Worm (Caenorhabditis elegans): Measurements from ENCODE around the gene K02E10.4.

The K02E10.4 gene

DNA sequence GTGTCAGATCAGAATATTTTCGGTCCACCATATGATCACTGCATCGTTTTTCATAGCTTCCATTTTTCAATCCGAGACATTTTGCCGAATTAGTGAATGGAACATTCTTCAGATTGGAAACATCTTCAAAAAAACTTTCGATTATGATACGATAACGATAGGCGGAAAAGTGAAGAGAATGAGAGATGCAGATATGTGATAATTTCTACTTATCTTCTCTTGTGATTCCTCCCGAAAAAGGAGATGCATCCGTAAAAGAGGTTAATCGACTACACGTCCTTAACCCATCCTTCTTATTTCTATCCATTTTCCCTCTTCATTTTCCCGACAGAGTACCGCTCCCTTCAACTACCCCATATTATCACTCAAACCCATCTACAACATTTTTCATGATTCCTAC, at the start of gene K02E10.4:
K02E10.4 (plus strand) TSS at position 186 of the 400 bp plus-strand sequence.
- TF ChIP-seq blmp-1 (tag; optimal IDR thresholded peaks at IDR 0.05), result peak; percentile 95
- TF ChIP-seq elt-3 (tag; optimal IDR thresholded peaks at IDR 0.05), result peak in 1 of 6 experiments; percentile 9
- TF ChIP-seq xbp-1 (tag; optimal IDR thresholded peaks at IDR 0.05), result no peak

DNA sequence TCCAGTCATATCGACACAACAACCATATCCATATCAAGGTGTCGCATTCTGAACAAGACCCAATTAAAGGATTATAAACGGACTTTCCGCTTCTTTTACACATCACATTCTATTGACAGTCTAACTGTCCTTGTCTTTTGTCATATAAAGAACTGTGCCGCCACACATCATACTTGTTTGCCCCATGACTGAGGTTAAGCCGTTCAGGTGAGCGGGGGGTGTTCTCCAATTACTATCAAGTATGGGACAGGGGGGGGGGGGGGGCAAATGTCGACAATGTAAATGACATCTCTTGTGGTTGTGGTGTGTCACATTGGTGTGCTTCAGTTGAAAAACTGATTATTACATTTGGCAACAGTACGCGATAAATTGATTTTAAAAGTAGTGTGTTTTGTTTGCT, 49.3 kb upstream of the K02E10.4 start:
- TF ChIP-seq C16A3.4 (tag; optimal IDR thresholded peaks at IDR 0.05) (no peak), mep-1 (tag; optimal IDR thresholded peaks at IDR 0.05) (no peak), rnt-1 (tag; optimal IDR thresholded peaks at IDR 0.05) (no peak), ets-5 (GFP tag; IDR thresholded peaks at IDR 0.05) (no peak), nhr-28 (tag; optimal IDR thresholded peaks at IDR 0.05) (no peak), aly-2 (tag; optimal IDR thresholded peaks at IDR 0.05) (no peak), lin-15B (tag; optimal IDR thresholded peaks at IDR 0.05) (no peak), mab-9 (GFP tag; IDR thresholded peaks at IDR 0.05) (no peak), sox-4 (tag; optimal IDR thresholded peaks at IDR 0.05) (no peak), lin-14 (GFP tag; optimal IDR thresholded peaks at IDR 0.05) (no peak), snu-23 (GFP tag; optimal IDR thresholded peaks at IDR 0.05) (no peak), nhr-90 (tag; optimal IDR thresholded peaks at IDR 0.05; ENCODE audit: poor library complexity) (no peak), tbx-2 (tag; optimal IDR thresholded peaks at IDR 0.05) (no peak), egl-27 (tag; optimal IDR thresholded peaks at IDR 0.05) (no peak), vab-15 (tag; optimal IDR thresholded peaks at IDR 0.05) (no peak)

DNA sequence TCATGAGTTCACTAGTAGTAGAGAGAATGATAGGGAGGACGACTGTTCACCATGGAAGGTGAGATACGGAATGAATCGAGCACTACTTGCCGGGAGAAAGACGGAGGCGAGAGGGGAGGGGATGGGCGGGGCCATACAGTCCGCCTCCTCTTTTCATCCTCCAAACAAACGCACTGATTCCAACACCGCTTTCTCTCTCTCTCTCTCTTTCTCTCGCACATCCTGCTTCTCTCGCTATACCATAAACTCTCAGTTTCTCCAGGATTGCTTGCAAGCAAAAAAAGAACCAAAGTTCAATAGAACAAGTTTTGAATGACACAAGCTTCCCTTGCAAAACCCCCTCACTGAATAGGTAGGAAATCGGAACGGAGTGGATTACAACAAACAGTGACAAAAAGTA, 47.7 kb upstream of the K02E10.4 start:
- TF ChIP-seq blmp-1 (tag; optimal IDR thresholded peaks at IDR 0.05) (peak; percentile 75), mab-9 (GFP tag; IDR thresholded peaks at IDR 0.05) (no peak)

DNA sequence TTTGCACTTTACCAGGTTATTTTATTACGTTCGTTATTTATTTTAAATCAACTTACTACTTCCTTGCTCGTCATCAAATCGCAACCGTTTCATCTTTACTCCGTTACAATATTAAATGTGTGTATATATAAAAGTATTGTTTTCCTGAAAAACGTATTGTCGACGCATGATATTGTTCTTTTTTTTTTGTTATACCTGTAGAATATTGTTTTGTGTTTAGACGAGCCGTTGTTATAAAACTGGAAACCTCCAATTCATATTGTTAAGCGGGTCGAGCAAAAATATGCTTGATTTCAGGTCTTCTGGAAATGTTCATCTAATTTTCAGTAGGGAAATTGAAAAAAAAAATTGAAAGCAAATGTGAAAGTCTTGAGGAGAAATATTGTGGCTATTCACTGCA, 44.2 kb upstream of the K02E10.4 start, which contains the start of gene gid-2:
gid-2 (minus strand) TSS at position 101 of the 400 bp plus-strand sequence.
- TF ChIP-seq grh-1 (GFP tag; IDR thresholded peaks at IDR 0.05), result no peak
- TF ChIP-seq dsc-1 (tag; optimal IDR thresholded peaks at IDR 0.05), result peak; percentile 59
- TF ChIP-seq fkh-10 (GFP tag; optimal IDR thresholded peaks at IDR 0.05), result no peak

DNA sequence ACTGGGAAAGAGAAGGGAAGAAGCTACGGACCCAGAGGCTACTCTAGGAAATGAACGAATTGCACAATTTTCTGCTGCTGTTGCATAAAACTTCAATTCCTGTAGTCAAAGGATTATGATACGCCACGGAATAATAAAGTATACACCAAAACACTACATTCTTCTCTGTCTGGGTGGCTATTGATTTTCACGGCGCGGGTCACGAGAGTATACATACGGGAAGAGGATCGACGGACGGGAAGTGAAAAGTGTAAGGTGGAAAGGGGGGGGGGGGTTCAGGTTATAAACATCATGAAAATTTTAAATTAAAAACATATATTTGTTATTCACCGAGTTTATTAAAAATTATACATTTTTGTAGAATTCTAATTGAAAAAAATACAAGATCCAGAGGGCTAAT, 43.8 kb upstream of the K02E10.4 start:
- no peak for TF ChIP-seq efl-1 (optimal IDR thresholded peaks at IDR 0.05)
- TF ChIP-seq efl-1 (GFP tag; optimal IDR thresholded peaks at IDR 0.05 in 1 of 2), result peak in 1 of 2 experiments; percentile 58
- TF ChIP-seq sox-4 (tag; optimal IDR thresholded peaks at IDR 0.05), result no peak
- no peak for TF ChIP-seq nhr-76 (tag; optimal IDR thresholded peaks at IDR 0.05)
- TF ChIP-seq hpl-2 (GFP tag; optimal IDR thresholded peaks at IDR 0.05), result no peak
- TF ChIP-seq fkh-4 (tag; optimal IDR thresholded peaks at IDR 0.05; ENCODE audit: borderline replicate concordance), result no peak
- TF ChIP-seq dpl-1 (GFP tag; optimal IDR thresholded peaks at IDR 0.05), result no peak
- TF ChIP-seq tlp-1 (tag; optimal IDR thresholded peaks at IDR 0.05), result no peak
- no peak for TF ChIP-seq mep-1 (tag; optimal IDR thresholded peaks at IDR 0.05)
- TF ChIP-seq jun-1 (tag; optimal IDR thresholded peaks at IDR 0.05), result no peak
- peak; percentile 75 for TF ChIP-seq blmp-1 (tag; optimal IDR thresholded peaks at IDR 0.05)
- TF ChIP-seq skn-1 (tag; optimal IDR thresholded peaks at IDR 0.05), result peak; percentile 40
- peak; percentile 19 for TF ChIP-seq lin-14 (GFP tag; optimal IDR thresholded peaks at IDR 0.05)
- peak; percentile 1 for TF ChIP-seq nhr-20 (tag; optimal IDR thresholded peaks at IDR 0.05)

DNA sequence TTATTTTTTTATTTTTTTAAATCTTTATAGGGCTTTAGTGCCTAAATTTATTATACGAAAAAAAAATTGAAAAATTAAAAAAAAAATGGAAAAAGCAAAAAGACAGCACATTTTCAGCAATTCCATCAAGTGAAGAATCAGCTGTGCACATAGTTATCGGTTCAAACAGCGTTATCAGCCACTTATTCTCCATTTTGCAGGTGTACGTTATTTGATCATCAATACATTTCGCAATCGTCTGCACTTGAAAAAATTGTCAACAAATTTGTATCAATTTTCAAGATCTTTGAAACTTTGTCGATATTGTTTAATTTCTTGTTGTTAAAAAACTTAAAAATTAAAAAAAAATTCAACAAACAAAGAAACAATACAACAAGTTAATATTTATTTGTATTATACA, 43.3 kb upstream of the K02E10.4 start:
- TF ChIP-seq sup-37 (GFP tag; optimal IDR thresholded peaks at IDR 0.05), result no peak
- TF ChIP-seq efl-1 (optimal IDR thresholded peaks at IDR 0.05), result no peak
- peak in 1 of 2 experiments; percentile 73 for TF ChIP-seq efl-1 (GFP tag; optimal IDR thresholded peaks at IDR 0.05 in 1 of 2)
- no peak for TF ChIP-seq nhr-12 (tag; optimal IDR thresholded peaks at IDR 0.05)
- TF ChIP-seq mep-1 (tag; optimal IDR thresholded peaks at IDR 0.05), result no peak
- no peak for TF ChIP-seq swsn-7 (tag; optimal IDR thresholded peaks at IDR 0.05)
- no peak for TF ChIP-seq alr-1 (tag; optimal IDR thresholded peaks at IDR 0.05; ENCODE audit: borderline replicate concordance)
- TF ChIP-seq zip-4 (GFP tag; optimal IDR thresholded peaks at IDR 0.05), result no peak
- TF ChIP-seq skn-1 (tag; optimal IDR thresholded peaks at IDR 0.05), result peak; percentile 63

Measured in whole organism, L1 larva.